Fruit fly (Drosophila melanogaster) whole organism, embryonic: ENCODE measurements around the gene CG8814.

ENCODE experiments used
- Adf1 ChIP-seq: fragments of 200-800 bp; sonication (Bioruptor generic); IDR thresholded peaks from 2 replicates; pipeline ENCODE4 v1.3.6; 2022; ENCODE audit warnings: missing biosample characterization, missing genetic modification characterization
- Asciz ChIP-seq: fragments of 200-800 bp; sonication (Bioruptor generic); optimal IDR thresholded peaks from 2 replicates; lab custom pipeline; 2017; ENCODE audit warnings: missing biosample characterization, mild to moderate bottlenecking, missing genetic modification characterization, missing genetic modification reagents
- B-H2 ChIP-seq: fragments of 200-800 bp; sonication (Bioruptor generic); optimal IDR thresholded peaks from 2 replicates; lab custom pipeline; 2018; ENCODE audit warnings: missing biosample characterization, mild to moderate bottlenecking, missing genetic modification characterization
- CG10147 ChIP-seq: fragments of 200-800 bp; sonication (Bioruptor generic); optimal IDR thresholded peaks from 2 replicates; lab custom pipeline; 2019; ENCODE audit warnings: missing biosample characterization, mild to moderate bottlenecking, missing genetic modification characterization, moderate library complexity
- CG10209 ChIP-seq: fragments of 200-800 bp; sonication (Bioruptor generic); optimal IDR thresholded peaks from 3 replicates; lab custom pipeline; 2017; ENCODE audit warnings: missing biosample characterization, mild to moderate bottlenecking, missing genetic modification characterization, missing genetic modification reagents
- CG15514 ChIP-seq: fragments of 200-800 bp; sonication (Bioruptor generic); optimal IDR thresholded peaks from 3 replicates; lab custom pipeline; 2017; ENCODE audit warnings: missing biosample characterization, missing genetic modification characterization, mild to moderate bottlenecking, moderate library complexity, missing genetic modification reagents
- CG1603 ChIP-seq: fragments of 200-800 bp; sonication (Bioruptor generic); optimal IDR thresholded peaks from 2 replicates; lab custom pipeline; 2019; ENCODE audit warnings: missing biosample characterization, mild to moderate bottlenecking, missing genetic modification characterization, moderate library complexity
- CG17359 ChIP-seq: fragments of 200-800 bp; sonication (Bioruptor generic); optimal IDR thresholded peaks from 3 replicates; lab custom pipeline; 2018; ENCODE audit warnings: missing biosample characterization, mild to moderate bottlenecking, missing genetic modification characterization, moderate library complexity
- CG17385 ChIP-seq: fragments of 200-800 bp; sonication (Bioruptor generic); optimal IDR thresholded peaks from 3 replicates; lab custom pipeline; 2018; ENCODE audit warnings: missing biosample characterization, mild to moderate bottlenecking, missing genetic modification characterization
- CG17912 ChIP-seq: fragments of 200-800 bp; sonication (Bioruptor generic); optimal IDR thresholded peaks from 2 replicates; lab custom pipeline; 2018; ENCODE audit warnings: missing biosample characterization, mild to moderate bottlenecking, missing genetic modification characterization
- CG2116 ChIP-seq: fragments of 200-800 bp; sonication (Bioruptor generic); optimal IDR thresholded peaks from 3 replicates; lab custom pipeline; 2018; ENCODE audit warnings: missing biosample characterization, mild to moderate bottlenecking, missing genetic modification characterization
- CG33557 ChIP-seq: fragments of 200-800 bp; sonication (Bioruptor generic); optimal IDR thresholded peaks from 2 replicates; lab custom pipeline; 2019; ENCODE audit warnings: missing biosample characterization, mild to moderate bottlenecking, missing genetic modification characterization, moderate library complexity
- CG6791 ChIP-seq: fragments of 200-800 bp; sonication (Bioruptor generic); IDR thresholded peaks from 3 replicates; pipeline ENCODE4 v1.3.6; 2022; ENCODE audit warnings: missing biosample characterization, missing genetic modification characterization; ENCODE audit not compliant: partially characterized antibody
- CG7372 ChIP-seq: fragments of 200-800 bp; sonication (Bioruptor generic); IDR thresholded peaks from 2 replicates; pipeline ENCODE4 v1.3.6; 2022; ENCODE audit warnings: missing biosample characterization, missing genetic modification characterization
- CG9609 ChIP-seq: fragments of 200-800 bp; sonication (Bioruptor generic); optimal IDR thresholded peaks from 3 replicates; lab custom pipeline; 2016; ENCODE audit warnings: missing biosample characterization, missing genetic modification characterization
- CoRest ChIP-seq: fragments of 200-800 bp; sonication (Bioruptor generic); optimal IDR thresholded peaks from 3 replicates; lab custom pipeline; 2018; ENCODE audit warnings: missing biosample characterization, mild to moderate bottlenecking, missing genetic modification characterization, moderate library complexity
- Dip3 ChIP-seq: fragments of 200-800 bp; sonication (Bioruptor generic); optimal IDR thresholded peaks from 3 replicates; lab custom pipeline; 2016; ENCODE audit warnings: missing biosample characterization, missing genetic modification characterization
- Dll ChIP-seq: fragments of 200-800 bp; sonication (Bioruptor generic); IDR thresholded peaks from 4 replicates; pipeline ENCODE4 v1.3.6; 2022; ENCODE audit warnings: missing biosample characterization, missing genetic modification characterization; ENCODE audit not compliant: partially characterized antibody
- HmgD ChIP-seq: fragments of 200-800 bp; sonication (Bioruptor generic); optimal IDR thresholded peaks from 3 replicates; lab custom pipeline; 2016; ENCODE audit warnings: missing biosample characterization, missing genetic modification characterization
- MBD-R2 ChIP-seq: fragments of 200-800 bp; sonication (Bioruptor generic); IDR thresholded peaks from 2 replicates; pipeline ENCODE4 v1.3.6; 2022; ENCODE audit warnings: missing biosample characterization, missing genetic modification characterization
- Med ChIP-seq: fragments of 200-800 bp; sonication (Bioruptor generic); peaks from one replicate; lab custom pipeline; 2016; ENCODE audit warnings: missing biosample characterization, missing genetic modification characterization, mild to moderate bottlenecking, inconsistent platforms, moderate library complexity
- NC2β ChIP-seq: fragments of 200-800 bp; sonication (Bioruptor generic); optimal IDR thresholded peaks from 2 replicates; lab custom pipeline; 2016; ENCODE audit warnings: missing biosample characterization, missing genetic modification characterization
- NfI ChIP-seq: fragments of 200-800 bp; sonication (Bioruptor generic); optimal IDR thresholded peaks from 3 replicates; lab custom pipeline; 2018; ENCODE audit warnings: missing biosample characterization, mild to moderate bottlenecking, missing genetic modification characterization, moderate library complexity
- Pdp1 ChIP-seq, 2 experiments: fragments of 200-800 bp; sonication (Bioruptor generic); optimal IDR thresholded peaks; 3 replicates each; lab custom pipeline; 2016; ENCODE audit warnings: missing biosample characterization in 2 of 2, missing genetic modification characterization in 2 of 2, mild to moderate bottlenecking in 1 of 2, moderate library complexity in 1 of 2
- Spps ChIP-seq: fragments of 200-800 bp; sonication (Bioruptor generic); optimal IDR thresholded peaks from 2 replicates; lab custom pipeline; 2018; ENCODE audit warnings: missing biosample characterization, mild to moderate bottlenecking, missing genetic modification characterization
- TFAM ChIP-seq: fragments of 200-800 bp; sonication (Bioruptor generic); optimal IDR thresholded peaks from 2 replicates; lab custom pipeline; 2017; ENCODE audit warnings: missing biosample characterization, missing genetic modification characterization, inconsistent platforms
- Trl ChIP-seq, 3 experiments: fragments of >200 bp in 2 of 3; fragments of 200-800 bp in 1 of 3; sonication (Bioruptor generic) in 1 of 3; optimal IDR thresholded peaks; 2 replicates in 1 of 3; 3 replicates in 2 of 3; lab custom pipeline; 2016 to 2017; ENCODE audit warnings: missing biosample characterization in 1 of 3, missing genetic modification characterization in 1 of 3
- Vsx1 ChIP-seq: fragments of 200-800 bp; sonication (Bioruptor generic); optimal IDR thresholded peaks from 2 replicates; lab custom pipeline; 2017; ENCODE audit warnings: missing biosample characterization, mild to moderate bottlenecking, missing genetic modification characterization, missing genetic modification reagents
- ac ChIP-seq: fragments of 200-800 bp; sonication (Bioruptor generic); optimal IDR thresholded peaks from 3 replicates; lab custom pipeline; 2017; ENCODE audit warnings: missing biosample characterization, mild to moderate bottlenecking, missing genetic modification characterization
- ato ChIP-seq: fragments of 200-800 bp; sonication (Bioruptor generic); IDR thresholded peaks from 2 replicates; pipeline ENCODE4 v1.3.6; 2022; ENCODE audit warnings: missing biosample characterization, missing genetic modification characterization; ENCODE audit not compliant: partially characterized antibody
- bsh ChIP-seq, 2 experiments: fragments of 200-800 bp; sonication (Bioruptor generic); optimal IDR thresholded peaks; 2 replicates each; lab custom pipeline; 2017 to 2018; ENCODE audit warnings: mild to moderate bottlenecking in 2 of 2, missing biosample characterization in 2 of 2, missing genetic modification characterization in 2 of 2, moderate library complexity in 1 of 2
- caup ChIP-seq: fragments of 200-800 bp; sonication (Bioruptor generic); optimal IDR thresholded peaks from 3 replicates; lab custom pipeline; 2017; ENCODE audit warnings: missing biosample characterization, mild to moderate bottlenecking, missing genetic modification characterization, moderate library complexity; ENCODE audit not compliant: severe bottlenecking
- chm ChIP-seq: fragments of 200-800 bp; sonication (Bioruptor generic); IDR thresholded peaks from 2 replicates; pipeline ENCODE4 v1.3.6; 2022; ENCODE audit warnings: missing biosample characterization, missing genetic modification characterization
- emc ChIP-seq: fragments of 200-800 bp; sonication (Bioruptor generic); optimal IDR thresholded peaks from 2 replicates; lab custom pipeline; 2016; ENCODE audit warnings: missing biosample characterization, missing genetic modification characterization
- h ChIP-seq: fragments of >200 bp; optimal IDR thresholded peaks from 2 replicates; lab custom pipeline; 2017
- hkb ChIP-seq, 2 experiments: fragments of 200-800 bp in 1 of 2; fragments of >200 bp in 1 of 2; sonication (Bioruptor generic) in 1 of 2; IDR thresholded peaks in 1 of 2; optimal IDR thresholded peaks in 1 of 2; 2 replicates each; pipeline versions ENCODE4 v1.3.6 to Lab custom; 2017 to 2022; ENCODE audit warnings: missing biosample characterization in 1 of 2, missing genetic modification characterization in 1 of 2
- maf-S ChIP-seq: fragments of 200-800 bp; sonication (Bioruptor generic); optimal IDR thresholded peaks from 2 replicates; lab custom pipeline; 2016; ENCODE audit warnings: missing biosample characterization, missing genetic modification characterization
- nom ChIP-seq: fragments of 200-800 bp; sonication (Bioruptor generic); optimal IDR thresholded peaks from 2 replicates; lab custom pipeline; 2017; ENCODE audit warnings: missing biosample characterization, missing genetic modification characterization, mild to moderate bottlenecking, moderate library complexity, missing genetic modification reagents
- peb ChIP-seq: fragments of 200-800 bp; sonication (Bioruptor generic); IDR thresholded peaks from 2 replicates; pipeline ENCODE4 v1.3.6; 2022; ENCODE audit warnings: missing biosample characterization, missing genetic modification characterization
- pho ChIP-seq: fragments of 200-800 bp; sonication (Bioruptor generic); optimal IDR thresholded peaks from 2 replicates; lab custom pipeline; 2016; ENCODE audit warnings: missing biosample characterization, missing genetic modification characterization
- phol ChIP-seq: fragments of 200-800 bp; sonication (Bioruptor generic); optimal IDR thresholded peaks from 3 replicates; lab custom pipeline; 2018; ENCODE audit warnings: missing biosample characterization, mild to moderate bottlenecking, missing genetic modification characterization, moderate library complexity
- prd ChIP-seq, 3 experiments: fragments of >200 bp in 2 of 3; fragments of 200-800 bp in 1 of 3; sonication (Bioruptor generic) in 1 of 3; optimal IDR thresholded peaks in 2 of 3; IDR thresholded peaks in 1 of 3; 2 replicates in 2 of 3; 3 replicates in 1 of 3; pipeline versions ENCODE4 v1.3.6 to Lab custom; 2017 to 2022; ENCODE audit warnings: missing biosample characterization in 1 of 3, missing genetic modification characterization in 1 of 3
- sima ChIP-seq: fragments of 200-800 bp; sonication (Bioruptor generic); optimal IDR thresholded peaks from 2 replicates; lab custom pipeline; 2016; ENCODE audit warnings: missing biosample characterization, missing genetic modification characterization
- sisA ChIP-seq: fragments of 200-800 bp; sonication (Bioruptor generic); IDR thresholded peaks from 2 replicates; pipeline ENCODE4 v1.3.6; 2022; ENCODE audit warnings: missing biosample characterization, missing genetic modification characterization
- tin ChIP-seq: fragments of 200-800 bp; sonication (Bioruptor generic); optimal IDR thresholded peaks from 3 replicates; lab custom pipeline; 2016; ENCODE audit warnings: missing biosample characterization, missing genetic modification characterization

Gene CG8814

DNA sequence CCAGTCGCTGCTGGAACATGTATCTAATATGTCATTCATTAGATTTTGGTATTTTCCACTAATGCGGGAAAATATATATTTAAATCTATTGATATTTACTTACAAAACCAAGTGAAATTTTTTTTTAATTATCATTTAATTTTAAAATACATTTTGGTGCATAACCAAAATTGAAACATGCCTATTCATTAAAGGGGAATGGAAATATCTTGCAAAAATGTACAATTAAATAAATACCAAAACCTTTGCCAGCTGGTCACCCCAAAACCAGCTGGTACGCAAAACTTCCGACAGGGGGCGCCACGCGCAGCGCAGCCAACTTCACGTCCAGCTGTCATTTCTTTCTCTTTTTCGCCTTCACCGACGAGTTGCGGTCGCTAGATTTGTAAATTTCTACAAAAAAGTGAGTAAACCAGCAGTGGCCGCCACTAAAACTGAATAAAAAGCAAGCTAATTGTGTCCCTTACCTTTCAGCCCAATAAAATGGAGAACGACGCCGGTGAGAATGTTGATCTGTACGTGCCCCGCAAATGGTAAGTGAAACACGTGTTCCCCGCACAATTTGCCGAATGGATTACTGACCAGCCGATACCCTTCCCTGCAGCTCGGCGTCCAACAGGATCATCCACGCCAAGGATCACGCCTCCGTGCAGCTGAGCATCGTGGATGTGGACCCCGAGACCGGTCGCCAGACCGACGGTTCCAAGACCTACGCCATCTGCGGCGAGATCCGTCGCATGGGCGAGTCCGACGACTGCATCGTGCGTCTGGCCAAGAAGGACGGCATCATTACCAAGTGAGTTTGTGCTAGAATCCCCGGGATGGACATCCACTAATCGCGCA lies 18.7 kb upstream of the CG8814 start, which contains the start of the genes CG3104 and RpS21 (continued):
- TF ChIP-seq CG6791 (0 out of 3 replicates have a peak, but pooled peaks have one; percentile 5), CG10209 (GFP tag; lab: Kevin White, UChicago) (peak; percentile 87), hkb (optimal IDR thresholded peaks at IDR 0.05; lab: Kevin White, UChicago) (peak; percentile 87), hkb (GFP tag; IDR thresholded peaks at IDR 0.05; lab: Robert Waterston, UW) (peak; percentile 65; the same call in 1 of the 2 replicates), MBD-R2 (GFP tag; lab: Robert Waterston, UW) (peak; percentile 53), CG15514 (GFP tag; lab: Kevin White, UChicago) (peak; percentile 88), caup (GFP tag; lab: Kevin White, UChicago) (peak; percentile 94), bsh (GFP tag; optimal IDR thresholded peaks at IDR 0.05; lab: Kevin White, UChicago) (peak; percentile 34 to 69), CG17385 (GFP tag; lab: Kevin White, UChicago) (peak; percentile 87), ato (GFP tag; lab: Robert Waterston, UW) (no peak), Trl (optimal IDR thresholded peaks at IDR 0.05; lab: Kevin White, UChicago) (no peak), Trl (GFP tag; optimal IDR thresholded peaks at IDR 0.05; lab: Kevin White, UChicago) (peak; percentile 93), CG17912 (GFP tag; lab: Kevin White, UChicago) (peak; percentile 92), Med (peak; percentile 98), Adf1 (GFP tag; lab: Robert Waterston, UW) (peak; percentile 60; the same call in 1 of the 2 replicates), nom (GFP tag; lab: Kevin White, UChicago) (peak; percentile 83), chm (GFP tag; lab: Robert Waterston, UW) (peak; percentile 91), phol (tag; lab: Kevin White, UChicago) (peak; percentile 86), pho (GFP tag; lab: Kevin White, UChicago) (peak; percentile 86), Asciz (GFP tag; lab: Kevin White, UChicago) (peak; percentile 80), sima (GFP tag; lab: Kevin White, UChicago) (no peak), Spps (tag; lab: Kevin White, UChicago) (peak; percentile 48), prd (optimal IDR thresholded peaks at IDR 0.05; lab: Kevin White, UChicago) (no peak), prd (GFP tag; IDR thresholded peaks at IDR 0.05; lab: Robert Waterston, UW) (peak; percentile 82), TFAM (GFP tag; lab: Kevin White, UChicago) (peak; percentile 28), CG7372 (GFP tag; lab: Robert Waterston, UW) (peak; percentile 88), CG33557 (GFP tag; lab: Kevin White, UChicago) (peak; percentile 73), CG1603 (tag; lab: Kevin White, UChicago) (peak; percentile 75), CG2116 (peak; percentile 70), CG10147 (GFP tag; lab: Kevin White, UChicago) (peak; percentile 73), B-H2 (GFP tag; lab: Kevin White, UChicago) (peak; percentile 96), CG9609 (GFP tag; lab: Kevin White, UChicago) (peak; percentile 73), maf-S (peak; percentile 80), sisA (GFP tag; lab: Robert Waterston, UW) (peak; percentile 90), NC2β (GFP tag; lab: Kevin White, UChicago) (peak; percentile 93), tin (GFP tag; lab: Kevin White, UChicago) (peak; percentile 85), Vsx1 (GFP tag; lab: Kevin White, UChicago) (peak; percentile 74), Pdp1 (GFP tag; optimal IDR thresholded peaks at IDR 0.05; lab: Kevin White, UChicago) (peak; percentile 70 to 71), Dll (GFP tag; lab: Robert Waterston, UW) (0 out of 4 replicates have a peak, but pooled peaks have one; percentile 31), ac (peak; percentile 80), CG17359 (peak; percentile 76), CoRest (tag; lab: Kevin White, UChicago) (peak; percentile 84), HmgD (peak; percentile 61), h (lab: Kevin White, UChicago) (no peak), NfI (GFP tag; lab: Kevin White, UChicago) (peak; percentile 93), peb (GFP tag; lab: Robert Waterston, UW) (peak; percentile 45; the same call in 1 of the 2 replicates), Dip3 (GFP tag; lab: Kevin White, UChicago) (peak; percentile 82), emc (GFP tag; lab: Kevin White, UChicago) (peak; percentile 88)
